Worm (Caenorhabditis elegans) whole organism, young adult: ENCODE data around the gene ZC239.4.

Experiments
- B0261.1 ChIP-seq: sonication (generic microtip); optimal IDR thresholded peaks from 2 replicates; lab custom pipeline; 2016; ENCODE audit warnings: mild to moderate bottlenecking, missing genetic modification characterization, moderate library complexity, missing compliant biosample characterization
- B0336.3 ChIP-seq: fragments of 200-800 bp; sonication (Bioruptor generic); IDR thresholded peaks from 2 replicates; pipeline ENCODE4 v1.3.6; 2022; ENCODE audit warnings: missing genetic modification characterization, missing compliant biosample characterization
- F22D6.2 ChIP-seq: sonication (generic microtip); optimal IDR thresholded peaks from 2 replicates; lab custom pipeline; 2016; ENCODE audit warnings: mild to moderate bottlenecking, missing genetic modification characterization, missing compliant biosample characterization
- F23B12.7 ChIP-seq: sonication (generic microtip); optimal IDR thresholded peaks from 2 replicates; lab custom pipeline; 2017; ENCODE audit warnings: missing genetic modification characterization, mild to moderate bottlenecking, missing compliant biosample characterization, antibody characterized with exemption, moderate library complexity; ENCODE audit not compliant: insufficient read depth
- F57A8.1 ChIP-seq: fragments of 200-800 bp; sonication (Bioruptor generic); optimal IDR thresholded peaks from 2 replicates; lab custom pipeline; 2018; ENCODE audit warnings: mild to moderate bottlenecking, missing genetic modification characterization, moderate library complexity, missing compliant biosample characterization
- Y67H2A.10 ChIP-seq: fragments of 200-800 bp; sonication (Bioruptor generic); conservative IDR thresholded peaks from 2 replicates; pipeline ENCODE4 v1.3.6; 2022; ENCODE audit warnings: missing genetic modification reagents, missing genetic modification characterization, missing compliant biosample characterization
- Y79H2A.3 ChIP-seq: fragments of 200-800 bp; sonication (Bioruptor generic); conservative IDR thresholded peaks from 2 replicates; pipeline ENCODE4 v1.3.6; 2022; ENCODE audit warnings: missing genetic modification reagents, missing genetic modification characterization, missing compliant biosample characterization
- athp-1 ChIP-seq: sonication (generic microtip); optimal IDR thresholded peaks from 2 replicates; lab custom pipeline; 2017; ENCODE audit warnings: mild to moderate bottlenecking, missing genetic modification characterization, missing compliant biosample characterization
- bed-1 ChIP-seq: fragments of 200-800 bp; sonication (Bioruptor generic); IDR thresholded peaks from 2 replicates; pipeline ENCODE4 v1.3.6; 2022; ENCODE audit warnings: missing genetic modification reagents, missing genetic modification characterization, missing compliant biosample characterization
- bed-2 ChIP-seq: fragments of 200-800 bp; sonication (Bioruptor generic); IDR thresholded peaks from 2 replicates; pipeline ENCODE4 v1.3.6; 2022; ENCODE audit warnings: missing genetic modification reagents, missing genetic modification characterization, missing compliant biosample characterization
- ccch-3 ChIP-seq: fragments of 200-800 bp; sonication (Bioruptor generic); optimal IDR thresholded peaks from 2 replicates; lab custom pipeline; 2018; ENCODE audit warnings: mild to moderate bottlenecking, missing genetic modification characterization, missing compliant biosample characterization
- ceh-40 ChIP-seq: fragments of 200-800 bp; sonication (Bioruptor generic); IDR thresholded peaks from 2 replicates; pipeline ENCODE4 v1.3.6; 2022; ENCODE audit warnings: missing genetic modification characterization, missing compliant biosample characterization
- ceh-58 ChIP-seq: fragments of 200-800 bp; sonication (Bioruptor generic); IDR thresholded peaks from 2 replicates; pipeline ENCODE4 v1.3.6; 2022; ENCODE audit warnings: missing genetic modification characterization, missing compliant biosample characterization
- ceh-91 ChIP-seq: fragments of 200-800 bp; sonication (Bioruptor generic); IDR thresholded peaks from 2 replicates; pipeline ENCODE4 v1.3.6; 2022; ENCODE audit warnings: missing genetic modification reagents, missing genetic modification characterization, missing compliant biosample characterization
- die-1 ChIP-seq: sonication (generic microtip); optimal IDR thresholded peaks from 2 replicates; lab custom pipeline; 2016; ENCODE audit warnings: missing genotype, mild to moderate bottlenecking, missing genetic modification characterization, missing compliant biosample characterization
- dox-1 ChIP-seq: fragments of 200-800 bp; sonication (Bioruptor generic); IDR thresholded peaks from 2 replicates; pipeline ENCODE4 v1.3.6; 2022; ENCODE audit warnings: missing genetic modification reagents, missing genetic modification characterization, missing compliant biosample characterization
- egl-44 ChIP-seq: fragments of 200-800 bp; sonication (Bioruptor generic); IDR thresholded peaks from 2 replicates; pipeline ENCODE4 v1.3.6; 2022; ENCODE audit warnings: missing genetic modification reagents, missing genetic modification characterization, missing compliant biosample characterization
- ets-4 ChIP-seq: fragments of 200-800 bp; sonication (Bioruptor generic); optimal IDR thresholded peaks from 2 replicates; lab custom pipeline; 2018; ENCODE audit warnings: mild to moderate bottlenecking, missing genetic modification characterization, missing compliant biosample characterization
- fkh-3 ChIP-seq: sonication (generic microtip); optimal IDR thresholded peaks from 2 replicates; lab custom pipeline; 2016; ENCODE audit warnings: mild to moderate bottlenecking, missing genetic modification characterization, missing compliant biosample characterization
- him-1 ChIP-seq: sonication (generic microtip); optimal IDR thresholded peaks from 2 replicates; lab custom pipeline; 2016; ENCODE audit warnings: missing genotype, missing genetic modification reagents, missing genetic modification characterization, missing compliant biosample characterization
- lag-1 ChIP-seq: fragments of 200-800 bp; sonication (Bioruptor generic); IDR thresholded peaks from 2 replicates; pipeline ENCODE4 v1.3.6; 2022; ENCODE audit warnings: missing genetic modification reagents, missing genetic modification characterization, missing compliant biosample characterization
- let-607 ChIP-seq, 2 experiments: fragments of 200-800 bp in 1 of 2; sonication (Bioruptor generic) in 1 of 2; sonication (generic microtip) in 1 of 2; optimal IDR thresholded peaks; 2 replicates each; lab custom pipeline; 2016 to 2018; ENCODE audit warnings: mild to moderate bottlenecking in 2 of 2, missing compliant biosample characterization in 2 of 2, missing genetic modification characterization in 2 of 2, moderate library complexity in 2 of 2, missing genotype in 1 of 2
- lsl-1 ChIP-seq: fragments of 200-800 bp; sonication (Bioruptor generic); optimal IDR thresholded peaks from 2 replicates; lab custom pipeline; 2018; ENCODE audit warnings: mild to moderate bottlenecking, missing genetic modification characterization, moderate library complexity, missing compliant biosample characterization
- madf-8 ChIP-seq: fragments of 200-800 bp; sonication (Bioruptor generic); conservative IDR thresholded peaks from 2 replicates; pipeline ENCODE4 v1.3.6; 2022; ENCODE audit warnings: missing genetic modification reagents, missing genetic modification characterization, missing compliant biosample characterization
- mcd-1 ChIP-seq: fragments of 200-800 bp; sonication (Bioruptor generic); IDR thresholded peaks from 2 replicates; pipeline ENCODE4 v1.3.6; 2022; ENCODE audit warnings: missing genetic modification reagents, missing genetic modification characterization, missing compliant biosample characterization
- nfya-1 ChIP-seq: sonication (generic microtip); optimal IDR thresholded peaks from 2 replicates; lab custom pipeline; 2017; ENCODE audit warnings: antibody characterized with exemption, missing compliant biosample characterization, missing genetic modification characterization, borderline replicate concordance; ENCODE audit not compliant: insufficient read depth
- nfya-2 ChIP-seq: fragments of 200-800 bp; sonication (Bioruptor generic); IDR thresholded peaks from 2 replicates; pipeline ENCODE4 v1.3.6; 2022; ENCODE audit warnings: missing genetic modification reagents, missing genetic modification characterization, missing compliant biosample characterization
- repo-1 ChIP-seq: sonication (generic microtip); optimal IDR thresholded peaks from 2 replicates; lab custom pipeline; 2017; ENCODE audit warnings: mild to moderate bottlenecking, missing genetic modification characterization, missing compliant biosample characterization
- rpc-1 ChIP-seq, 2 experiments: fragments of 150-350 bp in 1 of 2; sonication (generic microtip) in 1 of 2; optimal IDR thresholded peaks; 2 replicates each; lab custom pipeline; 2014 to 2018; ENCODE audit warnings: missing biosample characterization in 1 of 2, missing genetic modification characterization in 1 of 2, missing genetic modification reagents in 1 of 2, missing genotype in 1 of 2
- sdz-38 ChIP-seq: sonication (generic microtip); optimal IDR thresholded peaks from 2 replicates; lab custom pipeline; 2016; ENCODE audit warnings: missing genotype, missing genetic modification characterization, missing compliant biosample characterization
- sea-2 ChIP-seq: fragments of 200-800 bp; sonication (Bioruptor generic); IDR thresholded peaks from 2 replicates; pipeline ENCODE4 v1.3.6; 2022; ENCODE audit warnings: missing genetic modification characterization, missing compliant biosample characterization
- snpc-1.1 ChIP-seq: sonication (generic microtip); optimal IDR thresholded peaks from 2 replicates; lab custom pipeline; 2017; ENCODE audit warnings: missing genetic modification characterization, mild to moderate bottlenecking, missing compliant biosample characterization, antibody characterized with exemption, moderate library complexity, missing genotype, missing genetic modification reagents; ENCODE audit not compliant: insufficient read depth
- tbp1 ChIP-seq: fragments of 200-800 bp; sonication (Bioruptor generic); optimal IDR thresholded peaks from 2 replicates; lab custom pipeline; 2018; ENCODE audit warnings: mild to moderate bottlenecking, missing genetic modification characterization, missing compliant biosample characterization
- xnd-1 ChIP-seq: sonication (generic microtip); optimal IDR thresholded peaks from 2 replicates; lab custom pipeline; 2016; ENCODE audit warnings: missing genotype, missing genetic modification reagents, missing genetic modification characterization, missing compliant biosample characterization
- zim-3 ChIP-seq: sonication (generic microtip); optimal IDR thresholded peaks from 2 replicates; lab custom pipeline; 2017; ENCODE audit warnings: mild to moderate bottlenecking, missing genetic modification characterization, moderate library complexity, missing compliant biosample characterization
- ztf-3 ChIP-seq: fragments of 200-800 bp; sonication (Bioruptor generic); optimal IDR thresholded peaks from 2 replicates; lab custom pipeline; 2018; ENCODE audit warnings: mild to moderate bottlenecking, missing genetic modification characterization, missing compliant biosample characterization

ZC239.4 gene

DNA sequence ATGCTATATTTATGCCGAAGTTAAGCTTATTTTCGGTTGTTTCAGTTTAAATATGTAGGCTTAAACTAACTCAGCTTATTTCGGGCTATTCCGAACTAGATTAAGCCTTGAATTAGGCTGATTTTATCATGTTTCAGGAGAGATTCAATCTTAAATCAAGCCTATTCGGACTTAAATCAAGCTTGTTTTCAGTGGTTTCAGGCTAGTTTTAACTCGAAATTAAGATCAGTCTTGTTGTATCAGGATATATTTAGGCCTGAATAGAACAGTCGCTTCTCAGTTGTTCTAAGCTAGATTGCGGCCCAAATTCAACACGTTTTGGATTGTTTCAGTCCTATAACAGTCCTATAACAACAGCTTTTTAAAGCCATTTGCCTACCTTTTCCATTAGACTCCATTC, 37.8 kb downstream of the ZC239.4 start:
- TF ChIP-seq ceh-40 (GFP tag; lab: Robert Waterston, UW) (no peak), ccch-3 (no peak), zim-3 (tag; lab: Kevin White, UChicago) (no peak), sdz-38 (no peak), bed-2 (GFP tag; lab: Robert Waterston, UW) (no peak), Y79H2A.3 (GFP tag; lab: Robert Waterston, UW) (no peak), fkh-3 (tag; lab: Kevin White, UChicago) (no peak), lsl-1 (GFP tag; lab: Kevin White, UChicago) (no peak), let-607 (tag; optimal IDR thresholded peaks at IDR 0.05; lab: Kevin White, UChicago) (no peak), repo-1 (tag; lab: Kevin White, UChicago) (no peak)
- TF ChIP-seq, all 124 proteins: peak for 0

DNA sequence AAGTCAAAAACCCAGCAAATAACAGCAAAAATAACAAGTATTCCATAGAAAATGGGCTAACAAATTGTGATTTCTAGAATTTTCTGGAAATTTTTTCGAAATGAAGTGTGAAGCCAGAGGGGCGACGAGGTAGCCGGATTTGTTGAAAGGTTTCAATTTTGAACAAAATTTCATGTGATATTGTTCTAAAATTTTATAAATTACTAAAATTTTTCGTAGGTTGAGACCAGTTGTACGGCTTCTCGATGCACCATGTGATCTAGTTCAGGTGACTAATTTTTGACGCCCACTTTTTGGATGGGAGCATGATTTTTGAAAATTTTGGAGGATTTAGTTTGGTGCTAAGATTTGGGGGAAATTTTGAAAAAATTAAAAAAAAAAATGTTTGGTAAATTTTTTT, 45.3 kb downstream of the ZC239.4 start, which contains the start of gene gcy-19:
TSS of gene gcy-19 (minus strand) at position 101 of the 400 bp plus-strand sequence.
- no peak for TF ChIP-seq ets-4
- TF ChIP-seq B0261.1 (tag; lab: Kevin White, UChicago) = no peak
- TF ChIP-seq lsl-1 (GFP tag; lab: Kevin White, UChicago) = no peak
- no peak for TF ChIP-seq nfya-2
- TF ChIP-seq F57A8.1 = no peak
- TF ChIP-seq madf-8 (GFP tag; lab: Robert Waterston, UW) = no peak
- no peak for TF ChIP-seq xnd-1 (tag; lab: Kevin White, UChicago)
- no peak for TF ChIP-seq F23B12.7 (tag; lab: Kevin White, UChicago)
- TF ChIP-seq egl-44 (GFP tag; lab: Robert Waterston, UW) = no peak
- no peak for TF ChIP-seq athp-1 (tag; lab: Kevin White, UChicago)
- TF ChIP-seq ceh-91 (GFP tag; lab: Robert Waterston, UW) = no peak
- no peak for TF ChIP-seq snpc-1.1 (tag; lab: Kevin White, UChicago)
- no peak for TF ChIP-seq die-1
- TF ChIP-seq Y67H2A.10 (GFP tag; lab: Robert Waterston, UW) = no peak
- TF ChIP-seq ceh-58 (GFP tag; lab: Robert Waterston, UW) = no peak

DNA sequence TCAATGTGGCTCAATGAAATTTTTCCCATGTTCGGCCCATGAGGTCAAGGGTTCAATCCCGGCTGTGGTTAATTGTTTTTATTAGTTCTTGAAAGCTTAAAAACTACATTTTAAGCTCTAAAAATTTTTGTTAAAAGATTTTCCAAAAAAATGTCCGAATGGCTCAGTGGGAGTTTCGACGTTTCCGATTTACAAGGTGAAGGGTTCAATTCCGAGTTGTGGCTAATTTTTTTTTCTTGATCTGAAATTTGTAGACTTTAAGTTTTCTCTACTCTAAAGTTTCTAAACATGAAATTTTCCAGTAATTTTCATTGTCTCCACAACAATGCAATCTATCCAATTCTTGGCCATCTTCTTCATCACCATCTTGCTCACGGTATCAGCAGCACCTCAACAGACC, 48.5 kb downstream of the ZC239.4 start, which contains the start of gene F02E11.2:
TSS of gene F02E11.2 (plus strand) at position 301 of the 400 bp plus-strand sequence.
- TF ChIP-seq madf-8 (GFP tag; lab: Robert Waterston, UW) (no peak), dox-1 (GFP tag; lab: Robert Waterston, UW) (no peak), fkh-3 (tag; lab: Kevin White, UChicago) (no peak), rpc-1 (optimal IDR thresholded peaks at IDR 0.05; lab: Kevin White, UChicago) (no peak), rpc-1 (tag; optimal IDR thresholded peaks at IDR 0.05; lab: Kevin White, UChicago) (peak; percentile 33), F22D6.2 (no peak), B0336.3 (no peak), nfya-1 (tag; lab: Kevin White, UChicago) (no peak), bed-1 (GFP tag; lab: Robert Waterston, UW) (no peak)
- TF ChIP-seq, all 124 proteins: peak for 1

DNA sequence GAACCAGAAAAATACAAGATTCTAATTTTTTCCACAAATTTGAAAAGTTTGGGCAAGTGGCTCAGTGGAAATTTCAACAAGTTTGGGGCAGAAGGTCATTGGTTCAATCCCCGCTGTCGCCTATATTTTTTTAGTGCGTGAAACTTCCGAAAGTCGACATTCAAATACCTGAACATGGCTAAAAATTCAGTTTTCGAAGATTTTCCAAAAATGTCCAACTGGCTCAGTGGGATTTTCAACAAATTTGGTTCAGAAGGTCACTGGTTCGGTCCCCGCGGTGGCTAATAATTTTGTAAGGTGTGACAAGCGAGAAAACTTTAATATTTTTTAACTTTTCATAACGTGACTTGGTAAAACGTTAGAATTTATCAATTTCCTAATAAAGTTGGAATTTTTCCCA, 50.7 kb downstream of the ZC239.4 start:
- TF ChIP-seq nfya-2 = no peak
- no peak for TF ChIP-seq rpc-1 (optimal IDR thresholded peaks at IDR 0.05; lab: Kevin White, UChicago)
- TF ChIP-seq rpc-1 (tag; optimal IDR thresholded peaks at IDR 0.05; lab: Kevin White, UChicago) = peak; percentile 58
- TF ChIP-seq lag-1 (GFP tag; lab: Robert Waterston, UW) = no peak
- TF ChIP-seq tbp1 (GFP tag; lab: Kevin White, UChicago) = peak; percentile 67
- no peak for TF ChIP-seq ztf-3 (GFP tag; lab: Kevin White, UChicago)
- no peak for TF ChIP-seq sdz-38
- TF ChIP-seq ceh-91 (GFP tag; lab: Robert Waterston, UW) = no peak
- no peak for TF ChIP-seq athp-1 (tag; lab: Kevin White, UChicago)
- no peak for TF ChIP-seq him-1 (tag; lab: Kevin White, UChicago)
- no peak for TF ChIP-seq dox-1 (GFP tag; lab: Robert Waterston, UW)
- TF ChIP-seq sea-2 (GFP tag; lab: Robert Waterston, UW) = no peak
- peak; percentile 44 for TF ChIP-seq B0261.1 (tag; lab: Kevin White, UChicago)
- no peak for TF ChIP-seq mcd-1 (GFP tag; lab: Robert Waterston, UW)
